Fruit fly (Drosophila melanogaster) whole organism, embryonic: ENCODE data around the gene nmo.

ENCODE experiments used
- Antp ChIP-seq: fragments of 200-800 bp; sonication (Bioruptor generic); optimal IDR thresholded peaks from 3 replicates; lab custom pipeline; 2016; ENCODE audit warnings: missing biosample characterization, missing genetic modification characterization
- B-H2 ChIP-seq: fragments of 200-800 bp; sonication (Bioruptor generic); optimal IDR thresholded peaks from 2 replicates; lab custom pipeline; 2018; ENCODE audit warnings: missing biosample characterization, mild to moderate bottlenecking, missing genetic modification characterization
- BtbVII ChIP-seq: fragments of 200-800 bp; sonication (Bioruptor generic); optimal IDR thresholded peaks from 3 replicates; lab custom pipeline; 2017; ENCODE audit warnings: missing biosample characterization, mild to moderate bottlenecking, missing genetic modification characterization
- CG11085 ChIP-seq: fragments of 200-800 bp; sonication (Bioruptor generic); IDR thresholded peaks from 2 replicates; pipeline ENCODE4 v1.3.6; 2022; ENCODE audit warnings: missing biosample characterization, missing genetic modification characterization
- CG11560 ChIP-seq: fragments of 200-800 bp; sonication (Bioruptor generic); IDR thresholded peaks from 3 replicates; pipeline ENCODE4 v1.3.6; 2022; ENCODE audit warnings: missing biosample characterization, missing genetic modification characterization
- CG15514 ChIP-seq: fragments of 200-800 bp; sonication (Bioruptor generic); optimal IDR thresholded peaks from 3 replicates; lab custom pipeline; 2017; ENCODE audit warnings: missing biosample characterization, missing genetic modification characterization, mild to moderate bottlenecking, moderate library complexity, missing genetic modification reagents
- CG16813 ChIP-seq: fragments of 200-800 bp; sonication (Bioruptor generic); IDR thresholded peaks from 3 replicates; pipeline ENCODE4 v1.3.6; 2022; ENCODE audit warnings: missing biosample characterization, missing genetic modification characterization; ENCODE audit not compliant: partially characterized antibody
- CG17186 ChIP-seq: fragments of 200-800 bp; sonication (Bioruptor generic); optimal IDR thresholded peaks from 3 replicates; lab custom pipeline; 2017; ENCODE audit warnings: missing biosample characterization, missing genetic modification reagents, missing genetic modification characterization
- CG17361 ChIP-seq: fragments of 200-800 bp; sonication (Bioruptor generic); IDR thresholded peaks from 3 replicates; pipeline ENCODE4 v1.3.6; 2022; ENCODE audit warnings: missing biosample characterization, missing genetic modification characterization
- CG17612 ChIP-seq: fragments of 200-800 bp; sonication (Bioruptor generic); IDR thresholded peaks from 2 replicates; pipeline ENCODE4 v1.3.6; 2022; ENCODE audit warnings: missing biosample characterization, missing genetic modification characterization
- CG18599 ChIP-seq: fragments of 200-800 bp; sonication (Bioruptor generic); optimal IDR thresholded peaks from 3 replicates; lab custom pipeline; 2017; ENCODE audit warnings: missing biosample characterization, missing genetic modification characterization, mild to moderate bottlenecking, moderate library complexity, missing genetic modification reagents
- CG2712 ChIP-seq: fragments of 200-800 bp; optimal IDR thresholded peaks from 3 replicates; lab custom pipeline; 2019; ENCODE audit warnings: missing biosample characterization, mild to moderate bottlenecking, missing genetic modification characterization, moderate library complexity
- CG2889 ChIP-seq: fragments of 200-800 bp; sonication (Bioruptor generic); IDR thresholded peaks from 3 replicates; pipeline ENCODE4 v1.3.6; 2022; ENCODE audit warnings: missing biosample characterization, missing genetic modification characterization
- CG4360 ChIP-seq: fragments of 200-800 bp; sonication (Bioruptor generic); IDR thresholded peaks from 2 replicates; pipeline ENCODE4 v1.3.6; 2022; ENCODE audit warnings: missing biosample characterization, missing genetic modification characterization
- CG6175 ChIP-seq: fragments of 200-800 bp; sonication (Bioruptor generic); IDR thresholded peaks from 3 replicates; pipeline ENCODE4 v1.3.6; 2022; ENCODE audit warnings: missing biosample characterization, missing genetic modification characterization
- CG6272 ChIP-seq: fragments of 200-800 bp; sonication (Bioruptor generic); IDR thresholded peaks from 2 replicates; pipeline ENCODE4 v1.3.6; 2022; ENCODE audit warnings: missing biosample characterization, missing genetic modification characterization
- CG6791 ChIP-seq: fragments of 200-800 bp; sonication (Bioruptor generic); IDR thresholded peaks from 3 replicates; pipeline ENCODE4 v1.3.6; 2022; ENCODE audit warnings: missing biosample characterization, missing genetic modification characterization; ENCODE audit not compliant: partially characterized antibody
- CG6854 ChIP-seq: fragments of 200-800 bp; sonication (Bioruptor generic); optimal IDR thresholded peaks from 3 replicates; lab custom pipeline; 2017; ENCODE audit warnings: missing biosample characterization, mild to moderate bottlenecking, missing genetic modification characterization
- CG7372 ChIP-seq: fragments of 200-800 bp; sonication (Bioruptor generic); IDR thresholded peaks from 2 replicates; pipeline ENCODE4 v1.3.6; 2022; ENCODE audit warnings: missing biosample characterization, missing genetic modification characterization
- CG7928 ChIP-seq: fragments of 200-800 bp; sonication (Bioruptor generic); optimal IDR thresholded peaks from 2 replicates; lab custom pipeline; 2017; ENCODE audit warnings: missing biosample characterization, mild to moderate bottlenecking, missing genetic modification characterization
- CG9437 ChIP-seq: fragments of 200-800 bp; sonication (Bioruptor generic); optimal IDR thresholded peaks from 2 replicates; lab custom pipeline; 2018; ENCODE audit warnings: missing biosample characterization, mild to moderate bottlenecking, missing genetic modification characterization
- CG9727 ChIP-seq: fragments of 200-800 bp; sonication (Bioruptor generic); optimal IDR thresholded peaks from 3 replicates; lab custom pipeline; 2017; ENCODE audit warnings: missing biosample characterization, mild to moderate bottlenecking, missing genetic modification characterization
- Deaf1 ChIP-seq: fragments of 200-800 bp; optimal IDR thresholded peaks from 3 replicates; lab custom pipeline; 2019; ENCODE audit warnings: missing biosample characterization, mild to moderate bottlenecking, missing genetic modification characterization, moderate library complexity
- E2f2 ChIP-seq: fragments of 200-800 bp; sonication (Bioruptor generic); IDR thresholded peaks from 2 replicates; pipeline ENCODE4 v1.3.6; 2022; ENCODE audit warnings: missing biosample characterization, missing genetic modification characterization
- Kr ChIP-seq: fragments of 200-800 bp; sonication (Bioruptor generic); optimal IDR thresholded peaks from 2 replicates; lab custom pipeline; 2017; ENCODE audit warnings: missing biosample characterization, mild to moderate bottlenecking, missing genetic modification characterization
- Med ChIP-seq: fragments of 200-800 bp; sonication (Bioruptor generic); peaks from one replicate; lab custom pipeline; 2016; ENCODE audit warnings: missing biosample characterization, missing genetic modification characterization, mild to moderate bottlenecking, inconsistent platforms, moderate library complexity
- Myb ChIP-seq: fragments of 200-800 bp; sonication (Bioruptor generic); optimal IDR thresholded peaks from 2 replicates; lab custom pipeline; 2016; ENCODE audit warnings: missing biosample characterization, missing genetic modification characterization
- Optix ChIP-seq: fragments of 200-800 bp; sonication (Bioruptor generic); IDR thresholded peaks from 3 replicates; pipeline ENCODE4 v1.3.6; 2022; ENCODE audit warnings: missing biosample characterization, missing genetic modification characterization
- Ptx1 ChIP-seq: fragments of 200-800 bp; sonication (Bioruptor generic); IDR thresholded peaks from 2 replicates; pipeline ENCODE4 v1.3.6; 2022; ENCODE audit warnings: missing biosample characterization, missing genetic modification characterization
- Sox100B ChIP-seq: fragments of 200-800 bp; sonication (Bioruptor generic); optimal IDR thresholded peaks from 3 replicates; lab custom pipeline; 2018; ENCODE audit warnings: missing biosample characterization, mild to moderate bottlenecking, missing genetic modification characterization
- aop ChIP-seq: fragments of 200-800 bp; sonication (Bioruptor generic); IDR thresholded peaks from 2 replicates; pipeline ENCODE4 v1.3.6; 2022; ENCODE audit warnings: missing biosample characterization, missing genetic modification characterization
- bbx ChIP-seq: fragments of 200-800 bp; sonication (Bioruptor generic); IDR thresholded peaks from 2 replicates; pipeline ENCODE4 v1.3.6; 2022; ENCODE audit warnings: missing biosample characterization, missing genetic modification characterization; ENCODE audit not compliant: partially characterized antibody
- bigmax ChIP-seq: fragments of 200-800 bp; sonication (Bioruptor generic); optimal IDR thresholded peaks from 2 replicates; lab custom pipeline; 2018; ENCODE audit warnings: missing biosample characterization, mild to moderate bottlenecking, missing genetic modification characterization
- bowl ChIP-seq: fragments of 200-800 bp; sonication (Bioruptor generic); IDR thresholded peaks from 2 replicates; pipeline ENCODE4 v1.3.6; 2022; ENCODE audit warnings: missing biosample characterization, missing genetic modification characterization
- cg ChIP-seq: fragments of 200-800 bp; sonication (Bioruptor generic); optimal IDR thresholded peaks from 3 replicates; lab custom pipeline; 2019; ENCODE audit warnings: missing biosample characterization, mild to moderate bottlenecking, missing genetic modification characterization, moderate library complexity
- disco-r ChIP-seq: fragments of 200-800 bp; sonication (Bioruptor generic); optimal IDR thresholded peaks from 2 replicates; lab custom pipeline; 2016; ENCODE audit warnings: missing biosample characterization, missing genetic modification characterization
- dmrt11E ChIP-seq: fragments of 200-800 bp; sonication (Bioruptor generic); optimal IDR thresholded peaks from 3 replicates; lab custom pipeline; 2018; ENCODE audit warnings: missing biosample characterization, mild to moderate bottlenecking, missing genetic modification characterization, moderate library complexity
- eve ChIP-seq, 2 experiments: fragments of >200 bp; optimal IDR thresholded peaks; 2 replicates each; lab custom pipeline; 2017; ENCODE audit warnings: missing biosample characterization in 2 of 2, missing genetic modification characterization in 2 of 2
- fd102C ChIP-seq: fragments of 200-800 bp; sonication (Bioruptor generic); optimal IDR thresholded peaks from 2 replicates; lab custom pipeline; 2018; ENCODE audit warnings: missing biosample characterization, mild to moderate bottlenecking, missing genetic modification characterization, moderate library complexity
- gce ChIP-seq: fragments of 200-800 bp; sonication (Bioruptor generic); IDR thresholded peaks from 3 replicates; pipeline ENCODE4 v1.3.6; 2022; ENCODE audit warnings: missing biosample characterization, missing genetic modification characterization
- gcm2 ChIP-seq: fragments of 200-800 bp; sonication (Bioruptor generic); optimal IDR thresholded peaks from 2 replicates; lab custom pipeline; 2016; ENCODE audit warnings: missing biosample characterization, missing genetic modification characterization
- mld ChIP-seq: fragments of 200-800 bp; sonication (Bioruptor generic); IDR thresholded peaks from 3 replicates; pipeline ENCODE4 v1.3.6; 2022; ENCODE audit warnings: missing biosample characterization, missing genetic modification characterization; ENCODE audit not compliant: partially characterized antibody
- otp ChIP-seq: fragments of 200-800 bp; sonication (Bioruptor generic); IDR thresholded peaks from 3 replicates; pipeline ENCODE4, ENCODE4 v1.3.6; 2022; ENCODE audit warnings: missing biosample characterization, missing genetic modification characterization
- pan ChIP-seq, 4 experiments: fragments of >200 bp in 3 of 4; fragments of 200-800 bp in 1 of 4; sonication (Bioruptor generic) in 1 of 4; optimal IDR thresholded peaks in 3 of 4; IDR thresholded peaks in 1 of 4; 2 replicates each; pipeline versions ENCODE4 v1.3.6 to Lab custom; 2017 to 2022; ENCODE audit warnings: missing biosample characterization in 2 of 4, missing genetic modification characterization in 2 of 4, mixed read lengths in 1 of 4
- repo ChIP-seq: fragments of 200-800 bp; sonication (Bioruptor generic); optimal IDR thresholded peaks from 2 replicates; lab custom pipeline; 2016; ENCODE audit warnings: missing biosample characterization, missing genetic modification characterization
- scrt ChIP-seq: fragments of 200-800 bp; sonication (Bioruptor generic); optimal IDR thresholded peaks from 2 replicates; lab custom pipeline; 2018; ENCODE audit warnings: missing biosample characterization, mild to moderate bottlenecking, missing genetic modification characterization, moderate library complexity
- slou ChIP-seq: fragments of 200-800 bp; sonication (Bioruptor generic); optimal IDR thresholded peaks from 3 replicates; lab custom pipeline; 2016; ENCODE audit warnings: missing biosample characterization, missing genetic modification characterization
- tin ChIP-seq: fragments of 200-800 bp; sonication (Bioruptor generic); optimal IDR thresholded peaks from 3 replicates; lab custom pipeline; 2016; ENCODE audit warnings: missing biosample characterization, missing genetic modification characterization
- tup ChIP-seq: fragments of 200-800 bp; sonication (Bioruptor generic); optimal IDR thresholded peaks from 2 replicates; lab custom pipeline; 2016; ENCODE audit warnings: missing biosample characterization, mild to moderate bottlenecking, missing genetic modification characterization, moderate library complexity
- unpg ChIP-seq: fragments of 200-800 bp; sonication (Bioruptor generic); optimal IDR thresholded peaks from 3 replicates; lab custom pipeline; 2018; ENCODE audit warnings: missing biosample characterization, mild to moderate bottlenecking, missing genetic modification characterization, moderate library complexity
- vfl ChIP-seq: fragments of 200-800 bp; sonication (Bioruptor generic); optimal IDR thresholded peaks from 2 replicates; lab custom pipeline; 2016; ENCODE audit warnings: missing biosample characterization, missing genetic modification characterization

The nmo gene

dm6 chr3L:7963549-7963948, 15.3 kb upstream of the nmo start (continued):
- TF ChIP-seq CG17186 (GFP tag; lab: Kevin White, UChicago) (no peak), Ptx1 (GFP tag; lab: Robert Waterston, UW) (no peak), scrt (GFP tag; lab: Kevin White, UChicago) (no peak), aop (no peak), gce (GFP tag; lab: Robert Waterston, UW) (no peak), CG7372 (GFP tag; lab: Robert Waterston, UW) (no peak), repo (no peak), unpg (GFP tag; lab: Kevin White, UChicago) (peak; percentile 6), CG6272 (GFP tag; lab: Robert Waterston, UW) (no peak), bbx (GFP tag; lab: Robert Waterston, UW) (no peak), Deaf1 (no peak), CG7928 (no peak), bowl (no peak), otp (GFP tag; lab: Robert Waterston, UW) (0 out of 3 replicates have a peak, but pooled peaks have one; percentile 31), slou (GFP tag; lab: Kevin White, UChicago) (no peak), disco-r (no peak), CG6854 (GFP tag; lab: Kevin White, UChicago) (no peak), CG2889 (GFP tag; lab: Robert Waterston, UW) (no peak), CG9437 (GFP tag; lab: Kevin White, UChicago) (no peak), CG17361 (GFP tag; lab: Robert Waterston, UW) (no peak), tin (GFP tag; lab: Kevin White, UChicago) (no peak), mld (GFP tag; lab: Robert Waterston, UW) (no peak; the same call in 2 of the 3 replicates), Optix (GFP tag; lab: Robert Waterston, UW) (no peak), CG6791 (GFP tag; lab: Robert Waterston, UW) (no peak), CG18599 (no peak), Sox100B (no peak), CG11085 (GFP tag; lab: Robert Waterston, UW) (no peak), Myb (GFP tag; lab: Kevin White, UChicago) (no peak), CG17612 (GFP tag; lab: Robert Waterston, UW) (no peak), CG16813 (GFP tag; lab: Robert Waterston, UW) (no peak), cg (no peak), B-H2 (GFP tag; lab: Kevin White, UChicago) (no peak), Kr (GFP tag; lab: Kevin White, UChicago) (no peak), CG9727 (GFP tag; lab: Kevin White, UChicago) (peak; percentile 31), CG15514 (no peak), dmrt11E (tag; lab: Kevin White, UChicago) (peak; percentile 36), vfl (no peak), eve (GFP tag; optimal IDR thresholded peaks at IDR 0.05; lab: Kevin White, UChicago) (peak in 1 of 2 experiments; percentile 5), bigmax (GFP tag; lab: Kevin White, UChicago) (no peak), BtbVII (GFP tag; lab: Kevin White, UChicago) (no peak), CG2712 (peak; percentile 9), Med (GFP tag; lab: Kevin White, UChicago) (no peak), gcm2 (GFP tag; lab: Kevin White, UChicago) (no peak), fd102C (no peak), CG11560 (tag; lab: Robert Waterston, UW) (no peak), tup (no peak), CG4360 (GFP tag; lab: Robert Waterston, UW) (no peak), pan (optimal IDR thresholded peaks at IDR 0.05; lab: Kevin White, UChicago) (no peak), pan (GFP tag; optimal IDR thresholded peaks at IDR 0.05 in 1 of 2, IDR thresholded peaks at IDR 0.05 in 1 of 2) (peak in 1 of 2 experiments; percentile 10), Antp (GFP tag; lab: Kevin White, UChicago) (no peak), CG6175 (GFP tag; lab: Robert Waterston, UW) (no peak), E2f2 (GFP tag; lab: Robert Waterston, UW) (no peak)
